Fruit fly (Drosophila melanogaster) whole organism, embryonic: Measurements from ENCODE around the gene Dyrk2.
A peak's percentile ranks its signal among the peaks of the same experiment; 100 is the strongest.

Experiments used
- Blimp-1 ChIP-seq: fragments of 200-800 bp; sonication (Bioruptor generic); optimal IDR thresholded peaks from 3 replicates; lab custom pipeline; 2018; ENCODE audit warnings: missing biosample characterization, missing genetic modification characterization, mild to moderate bottlenecking, moderate library complexity, missing genetic modification reagents
- CG10431 ChIP-seq: fragments of 200-800 bp; sonication (Bioruptor generic); optimal IDR thresholded peaks from 3 replicates; lab custom pipeline; 2018; ENCODE audit warnings: missing biosample characterization, mild to moderate bottlenecking, missing genetic modification characterization
- CG1233 ChIP-seq: fragments of 200-800 bp; sonication (Bioruptor generic); optimal IDR thresholded peaks from 4 replicates; lab custom pipeline; 2018; ENCODE audit warnings: missing biosample characterization, mild to moderate bottlenecking, missing genetic modification characterization
- CG12744 ChIP-seq: fragments of 200-800 bp; sonication (Bioruptor generic); optimal IDR thresholded peaks from 2 replicates; lab custom pipeline; 2016; ENCODE audit warnings: missing biosample characterization, missing genetic modification characterization
- CG1602 ChIP-seq: fragments of 200-800 bp; sonication (Bioruptor generic); optimal IDR thresholded peaks from 3 replicates; lab custom pipeline; 2016; ENCODE audit warnings: missing biosample characterization, missing genetic modification characterization
- CG16863 ChIP-seq: fragments of 200-800 bp; sonication (Bioruptor generic); optimal IDR thresholded peaks from 3 replicates; lab custom pipeline; 2016; ENCODE audit warnings: missing biosample characterization, missing genetic modification characterization
- CG2678 ChIP-seq: fragments of 200-800 bp; sonication (Bioruptor generic); optimal IDR thresholded peaks from 3 replicates; lab custom pipeline; 2019; ENCODE audit warnings: missing biosample characterization, mild to moderate bottlenecking, missing genetic modification characterization, moderate library complexity
- CG2712 ChIP-seq: fragments of 200-800 bp; optimal IDR thresholded peaks from 3 replicates; lab custom pipeline; 2019; ENCODE audit warnings: missing biosample characterization, mild to moderate bottlenecking, missing genetic modification characterization, moderate library complexity
- CG3065 ChIP-seq: fragments of 200-800 bp; sonication (Bioruptor generic); optimal IDR thresholded peaks from 2 replicates; lab custom pipeline; 2016; ENCODE audit warnings: missing biosample characterization, missing genetic modification characterization
- CG31365 ChIP-seq: fragments of 200-800 bp; sonication (Bioruptor generic); optimal IDR thresholded peaks from 2 replicates; lab custom pipeline; 2018; ENCODE audit warnings: missing biosample characterization, mild to moderate bottlenecking, missing genetic modification characterization
- CG32772 ChIP-seq: fragments of 200-800 bp; sonication (Bioruptor generic); IDR thresholded peaks from 2 replicates; pipeline ENCODE4 v1.3.6; 2022; ENCODE audit warnings: missing biosample characterization, missing genetic modification characterization
- CG3847 ChIP-seq: fragments of 200-800 bp; sonication (Bioruptor generic); IDR thresholded peaks from 2 replicates; pipeline ENCODE4 v1.3.6; 2022; ENCODE audit warnings: missing biosample characterization, missing genetic modification characterization
- CG4707 ChIP-seq: fragments of 200-800 bp; sonication (Bioruptor generic); optimal IDR thresholded peaks from 2 replicates; lab custom pipeline; 2018; ENCODE audit warnings: missing biosample characterization, mild to moderate bottlenecking, missing genetic modification characterization, moderate library complexity
- CG6175 ChIP-seq: fragments of 200-800 bp; sonication (Bioruptor generic); IDR thresholded peaks from 3 replicates; pipeline ENCODE4 v1.3.6; 2022; ENCODE audit warnings: missing biosample characterization, missing genetic modification characterization
- CG6654 ChIP-seq: fragments of 200-800 bp; sonication (Bioruptor generic); optimal IDR thresholded peaks from 2 replicates; lab custom pipeline; 2017; ENCODE audit warnings: missing biosample characterization, mild to moderate bottlenecking, missing genetic modification characterization
- CG6689 ChIP-seq: fragments of 200-800 bp; sonication (Bioruptor generic); IDR thresholded peaks from 2 replicates; pipeline ENCODE4 v1.3.6; 2022; ENCODE audit warnings: missing biosample characterization, missing genetic modification characterization
- CG7556 ChIP-seq: fragments of 200-800 bp; sonication (Bioruptor generic); optimal IDR thresholded peaks from 2 replicates; lab custom pipeline; 2017; ENCODE audit warnings: missing biosample characterization, mild to moderate bottlenecking, missing genetic modification characterization
- CG8290 ChIP-seq, 3 experiments: fragments of 200-800 bp; sonication (Bioruptor generic); optimal IDR thresholded peaks; 2 replicates each; lab custom pipeline; 2016 to 2019; ENCODE audit warnings: missing biosample characterization in 3 of 3, missing genetic modification characterization in 3 of 3, mild to moderate bottlenecking in 2 of 3, moderate library complexity in 1 of 3
- CG8388 ChIP-seq: fragments of 200-800 bp; sonication (Bioruptor generic); optimal IDR thresholded peaks from 2 replicates; lab custom pipeline; 2019; ENCODE audit warnings: missing biosample characterization, mild to moderate bottlenecking, missing genetic modification characterization, moderate library complexity
- Eip74EF ChIP-seq, 2 experiments: fragments of 200-800 bp in 1 of 2; fragments of >200 bp in 1 of 2; sonication (Bioruptor generic) in 1 of 2; optimal IDR thresholded peaks; 2 replicates each; lab custom pipeline; 2017 to 2019; ENCODE audit warnings: missing biosample characterization in 2 of 2, missing genetic modification characterization in 2 of 2, mild to moderate bottlenecking in 1 of 2, moderate library complexity in 1 of 2
- Elba2 ChIP-seq: fragments of 200-800 bp; sonication (Bioruptor generic); optimal IDR thresholded peaks from 3 replicates; lab custom pipeline; 2016; ENCODE audit warnings: missing biosample characterization, missing genetic modification characterization
- Hr39 ChIP-seq: fragments of >200 bp; optimal IDR thresholded peaks from 2 replicates; lab custom pipeline; 2017
- Max ChIP-seq: fragments of 200-800 bp; sonication (Bioruptor generic); optimal IDR thresholded peaks from 2 replicates; lab custom pipeline; 2016; ENCODE audit warnings: missing biosample characterization, mild to moderate bottlenecking, missing genetic modification characterization
- Med ChIP-seq: fragments of 200-800 bp; sonication (Bioruptor generic); peaks from one replicate; lab custom pipeline; 2016; ENCODE audit warnings: missing biosample characterization, missing genetic modification characterization, mild to moderate bottlenecking, inconsistent platforms, moderate library complexity
- NFAT ChIP-seq: fragments of 200-800 bp; sonication (Bioruptor generic); IDR thresholded peaks from 2 replicates; pipeline ENCODE4 v1.3.6; 2022; ENCODE audit warnings: missing biosample characterization, missing genetic modification characterization
- Oli ChIP-seq: fragments of 200-800 bp; sonication (Bioruptor generic); optimal IDR thresholded peaks from 2 replicates; lab custom pipeline; 2018; ENCODE audit warnings: missing biosample characterization, mild to moderate bottlenecking, missing genetic modification characterization, moderate library complexity
- Opbp ChIP-seq: fragments of 200-800 bp; sonication (Bioruptor generic); IDR thresholded peaks from 3 replicates; pipeline ENCODE4 v1.3.6; 2022; ENCODE audit warnings: missing biosample characterization, missing genetic modification characterization; ENCODE audit not compliant: partially characterized antibody
- chn ChIP-seq: fragments of 200-800 bp; sonication (Bioruptor generic); optimal IDR thresholded peaks from 2 replicates; lab custom pipeline; 2016; ENCODE audit warnings: missing biosample characterization, missing genetic modification characterization
- croc ChIP-seq: fragments of 200-800 bp; sonication (Bioruptor generic); conservative IDR thresholded peaks from 3 replicates; pipeline ENCODE4 v1.3.6; 2022; ENCODE audit warnings: missing biosample characterization, missing genetic modification characterization
- crol ChIP-seq: fragments of 200-800 bp; sonication (Bioruptor generic); IDR thresholded peaks from 2 replicates; pipeline ENCODE4 v1.3.6; 2022; ENCODE audit warnings: missing biosample characterization, missing genetic modification characterization
- fru ChIP-seq: fragments of >200 bp; optimal IDR thresholded peaks from 2 replicates; lab custom pipeline; 2017
- gcm2 ChIP-seq: fragments of 200-800 bp; sonication (Bioruptor generic); optimal IDR thresholded peaks from 2 replicates; lab custom pipeline; 2016; ENCODE audit warnings: missing biosample characterization, missing genetic modification characterization
- gsb-n ChIP-seq: fragments of 200-800 bp; sonication (Bioruptor generic); optimal IDR thresholded peaks from 3 replicates; lab custom pipeline; 2018; ENCODE audit warnings: missing biosample characterization, mild to moderate bottlenecking, missing genetic modification characterization
- her ChIP-seq: fragments of 200-800 bp; sonication (Bioruptor generic); optimal IDR thresholded peaks from 2 replicates; lab custom pipeline; 2016; ENCODE audit warnings: missing biosample characterization, missing genetic modification characterization
- hth ChIP-seq: fragments of >200 bp; optimal IDR thresholded peaks from 2 replicates; lab custom pipeline; 2017; ENCODE audit warnings: inconsistent platforms
- insv ChIP-seq, 2 experiments: fragments of 200-800 bp; sonication (Bioruptor generic); optimal IDR thresholded peaks; 3 replicates each; lab custom pipeline; 2016 to 2018; ENCODE audit warnings: missing biosample characterization in 2 of 2, missing genetic modification characterization in 2 of 2
- pum ChIP-seq: fragments of 200-800 bp; sonication (Bioruptor generic); optimal IDR thresholded peaks from 2 replicates; lab custom pipeline; 2016; ENCODE audit warnings: missing biosample characterization, missing genetic modification characterization
- stwl ChIP-seq: fragments of 200-800 bp; sonication (Bioruptor generic); optimal IDR thresholded peaks from 3 replicates; lab custom pipeline; 2018; ENCODE audit warnings: missing biosample characterization, mild to moderate bottlenecking, missing genetic modification characterization, moderate library complexity
- trem ChIP-seq: fragments of 200-800 bp; optimal IDR thresholded peaks from 3 replicates; lab custom pipeline; 2019; ENCODE audit warnings: missing biosample characterization, mild to moderate bottlenecking, missing genetic modification characterization, moderate library complexity
- vvl ChIP-seq: fragments of 200-800 bp; sonication (Bioruptor generic); IDR thresholded peaks from 2 replicates; pipeline ENCODE4 v1.3.6; 2022; ENCODE audit warnings: missing biosample characterization, missing genetic modification characterization
- wor ChIP-seq: fragments of 200-800 bp; sonication (Bioruptor generic); IDR thresholded peaks from 2 replicates; pipeline ENCODE4 v1.3.6; 2022; ENCODE audit warnings: missing biosample characterization, missing genetic modification characterization

Gene Dyrk2

DNA sequence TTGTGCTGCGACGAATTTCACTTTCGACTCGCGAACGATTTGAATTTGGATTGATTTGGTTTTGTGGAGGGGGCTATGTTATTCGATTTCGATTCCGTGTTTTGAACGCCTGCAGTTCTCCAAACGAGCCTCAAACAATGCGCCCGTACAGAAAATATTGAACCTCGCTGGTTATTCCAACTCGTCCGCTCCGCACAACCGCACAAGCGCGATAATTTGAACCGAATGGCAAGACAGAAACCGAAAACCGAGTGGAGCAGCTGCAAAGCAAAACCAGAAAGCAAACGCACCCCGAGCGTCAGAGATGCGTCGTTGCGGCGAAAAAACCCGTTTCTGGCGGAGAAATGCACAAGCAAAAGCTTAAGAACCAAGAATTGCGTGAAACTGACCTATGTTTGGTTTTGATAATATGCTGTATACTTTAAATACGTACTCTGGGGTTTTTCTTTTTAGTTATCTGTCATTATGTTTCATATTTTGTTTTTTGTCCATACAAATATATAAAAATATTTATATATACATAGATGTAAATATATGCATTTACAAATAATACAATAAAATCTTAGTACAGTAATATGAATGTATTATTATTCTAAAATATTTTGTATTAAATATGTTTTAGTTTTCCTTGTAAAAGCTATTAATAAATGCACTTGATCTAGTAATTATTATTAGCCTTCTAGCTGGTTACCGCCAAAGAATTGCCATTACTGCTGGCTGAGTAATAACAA lies at the start of gene Dyrk2 (continued):
- TF ChIP-seq CG3065 (no peak), NFAT (GFP tag; lab: Robert Waterston, UW) (no peak; the same call in 1 of the 2 replicates), CG10431 (GFP tag; lab: Kevin White, UChicago) (peak; percentile 32), pum (GFP tag; lab: Kevin White, UChicago) (no peak), Elba2 (no peak), Oli (tag; lab: Kevin White, UChicago) (peak; percentile 36), CG12744 (GFP tag; lab: Kevin White, UChicago) (no peak), CG2712 (tag; lab: Kevin White, UChicago) (peak; percentile 53), CG31365 (tag; lab: Kevin White, UChicago) (no peak), Blimp-1 (GFP tag; lab: Kevin White, UChicago) (peak; percentile 81), vvl (GFP tag; lab: Robert Waterston, UW) (peak; percentile 75), gcm2 (GFP tag; lab: Kevin White, UChicago) (peak; percentile 39), CG16863 (GFP tag; lab: Kevin White, UChicago) (no peak), hth (lab: Kevin White, UChicago) (no peak), trem (tag; lab: Kevin White, UChicago) (no peak), Hr39 (lab: Kevin White, UChicago) (no peak), Max (peak; percentile 5), CG6654 (GFP tag; lab: Kevin White, UChicago) (no peak), crol (GFP tag; lab: Robert Waterston, UW) (no peak), CG1602 (GFP tag; lab: Kevin White, UChicago) (no peak), CG32772 (no peak), stwl (tag; lab: Kevin White, UChicago) (peak; percentile 43), insv (GFP tag; optimal IDR thresholded peaks at IDR 0.05; lab: Kevin White, UChicago) (no peak), wor (no peak), CG6689 (GFP tag; lab: Robert Waterston, UW) (peak; percentile 23; the same call in 1 of the 2 replicates), Med (peak; percentile 96), CG8290 (GFP tag; optimal IDR thresholded peaks at IDR 0.05; lab: Kevin White, UChicago) (no peak), CG8290 (tag; optimal IDR thresholded peaks at IDR 0.05; lab: Kevin White, UChicago) (peak in 1 of 2 experiments; percentile 77), croc (no peak), CG4707 (GFP tag; lab: Kevin White, UChicago) (peak; percentile 30), CG3847 (no peak), gsb-n (tag; lab: Kevin White, UChicago) (peak; percentile 42), CG1233 (peak; percentile 35), CG8388 (GFP tag; lab: Kevin White, UChicago) (peak; percentile 2), CG2678 (tag; lab: Kevin White, UChicago) (peak; percentile 71), CG6175 (GFP tag; lab: Robert Waterston, UW) (no peak; the same call in 2 of the 3 replicates), Opbp (GFP tag; lab: Robert Waterston, UW) (no peak), chn (GFP tag; lab: Kevin White, UChicago) (no peak), fru (lab: Kevin White, UChicago) (no peak), Eip74EF (GFP tag; optimal IDR thresholded peaks at IDR 0.05; lab: Kevin White, UChicago) (peak in 1 of 2 experiments; percentile 33), her (GFP tag; lab: Kevin White, UChicago) (peak; percentile 55), CG7556 (peak; percentile 67)
